Fruit fly (Drosophila melanogaster) whole organism, adult: ENCODE data around the gene THG.

ENCODE experiments used
- CG33017 ChIP-seq: fragments of 200-800 bp; sonication (Bioruptor generic); optimal IDR thresholded peaks from 2 replicates; lab custom pipeline; 2018; ENCODE audit warnings: missing biosample characterization, mild to moderate bottlenecking, missing genetic modification characterization, moderate library complexity
- CG5204 ChIP-seq: fragments of 200-800 bp; sonication (Bioruptor generic); optimal IDR thresholded peaks from 2 replicates; lab custom pipeline; 2016; ENCODE audit warnings: missing biosample characterization, missing genetic modification characterization
- CG7045 ChIP-seq: fragments of 200-800 bp; sonication (Bioruptor generic); optimal IDR thresholded peaks from 2 replicates; lab custom pipeline; 2017; ENCODE audit warnings: missing biosample characterization, mild to moderate bottlenecking, missing genetic modification characterization
- CG7101 ChIP-seq: fragments of 200-800 bp; sonication (Bioruptor generic); optimal IDR thresholded peaks from 2 replicates; lab custom pipeline; 2018; ENCODE audit warnings: missing biosample characterization, mild to moderate bottlenecking, missing genetic modification characterization, moderate library complexity
- Clk ChIP-seq: fragments of 200-800 bp; sonication (Bioruptor generic); optimal IDR thresholded peaks from 2 replicates; lab custom pipeline; 2017; ENCODE audit warnings: missing biosample characterization, missing genetic modification characterization
- Crg-1 ChIP-seq: fragments of 200-800 bp; sonication (Bioruptor generic); optimal IDR thresholded peaks from 2 replicates; lab custom pipeline; 2016; ENCODE audit warnings: missing biosample characterization, missing genetic modification characterization
- Mnt ChIP-seq: fragments of 200-800 bp; sonication (Bioruptor generic); optimal IDR thresholded peaks from 2 replicates; lab custom pipeline; 2016; ENCODE audit warnings: missing biosample characterization, mild to moderate bottlenecking, missing genetic modification characterization
- kay ChIP-seq: fragments of 200-800 bp; sonication (Bioruptor generic); peaks from one replicate; lab custom pipeline; 2016; ENCODE audit warnings: missing biosample characterization, missing genetic modification characterization, borderline replicate concordance
- ovo ChIP-seq: fragments of 200-800 bp; sonication (Bioruptor generic); optimal IDR thresholded peaks from 2 replicates; lab custom pipeline; 2016; ENCODE audit warnings: missing biosample characterization, missing genetic modification characterization
- pad ChIP-seq: fragments of 200-800 bp; sonication (Bioruptor generic); optimal IDR thresholded peaks from 3 replicates; lab custom pipeline; 2017; ENCODE audit warnings: missing biosample characterization, missing genetic modification characterization, mild to moderate bottlenecking, moderate library complexity, missing genetic modification reagents
- tj ChIP-seq: fragments of 200-800 bp; sonication (Bioruptor generic); optimal IDR thresholded peaks from 3 replicates; lab custom pipeline; 2017; ENCODE audit warnings: missing biosample characterization, mild to moderate bottlenecking, missing genetic modification characterization, moderate library complexity

dm6 chr2L:15007331-15007863, 2.1 kb downstream of the THG start, which contains the start of the genes Ankrd49 and NC2beta:
- no peak for TF ChIP-seq kay (GFP tag; lab: Kevin White, UChicago)
- no peak for TF ChIP-seq CG7101 (tag; lab: Kevin White, UChicago)
- TF ChIP-seq ovo (GFP tag; lab: Kevin White, UChicago), result no peak
- TF ChIP-seq tj (GFP tag; lab: Kevin White, UChicago), result no peak
- TF ChIP-seq CG7045, result no peak
- TF ChIP-seq CG5204, result no peak
- TF ChIP-seq Crg-1 (GFP tag; lab: Kevin White, UChicago), result no peak
- no peak for TF ChIP-seq CG33017 (tag; lab: Kevin White, UChicago)
- TF ChIP-seq Clk, result no peak
- no peak for TF ChIP-seq Mnt (GFP tag; lab: Kevin White, UChicago)
- no peak for TF ChIP-seq pad
